Fruit fly (Drosophila melanogaster): ENCODE measurements around the gene CG15211.
A peak's percentile ranks its signal among the peaks of the same experiment; 100 is the strongest.

CG15211 gene

dm6 chrX:10802457-10803378 is 30.4 kb downstream of the CG15211 start (continued):
- TF ChIP-seq CG2199 (GFP tag; IDR thresholded peaks at IDR 0.05), result peak; percentile 65; the same call in 1 of the 3 replicates
- no peak for TF ChIP-seq Myb (GFP tag; optimal IDR thresholded peaks at IDR 0.05)
- TF ChIP-seq Neu2 (GFP tag; optimal IDR thresholded peaks at IDR 0.05; ENCODE audit: borderline replicate concordance), result no peak
- no peak for TF ChIP-seq zfh2 (GFP tag; optimal IDR thresholded peaks at IDR 0.05)
- TF ChIP-seq CHES-1-like (GFP tag; optimal IDR thresholded peaks at IDR 0.05), result no peak
- TF ChIP-seq CG2678 (tag; optimal IDR thresholded peaks at IDR 0.05), result peak; percentile 86
- TF ChIP-seq ham (GFP tag; IDR thresholded peaks at IDR 0.05), result no peak
- peak; percentile 16 for TF ChIP-seq CG2202 (tag; optimal IDR thresholded peaks at IDR 0.05)
- peak; percentile 62 for TF ChIP-seq Hr3 (GFP tag; optimal IDR thresholded peaks at IDR 0.05)
- TF ChIP-seq CG10654 (GFP tag; optimal IDR thresholded peaks at IDR 0.05), result no peak
- TF ChIP-seq jumu (GFP tag; optimal IDR thresholded peaks at IDR 0.05), result no peak
- no peak for TF ChIP-seq shn (GFP tag; optimal IDR thresholded peaks at IDR 0.05)
- TF ChIP-seq hb (GFP tag; IDR thresholded peaks at IDR 0.05; ENCODE audit: partially characterized antibody), result no peak
- TF ChIP-seq CG17328 (GFP tag; IDR thresholded peaks at IDR 0.05), result peak; percentile 23; the same call in 1 of the 2 replicates
- TF ChIP-seq CG10366 (GFP tag; IDR thresholded peaks at IDR 0.05), result peak; percentile 40
- no peak for TF ChIP-seq hth (optimal IDR thresholded peaks at IDR 0.05)
- TF ChIP-seq CG15073 (GFP tag; optimal IDR thresholded peaks at IDR 0.05), result no peak
- TF ChIP-seq tll (GFP tag; optimal IDR thresholded peaks at IDR 0.05), result no peak
- TF ChIP-seq trh (GFP tag; optimal IDR thresholded peaks at IDR 0.05), result no peak
- TF ChIP-seq CG5953 (GFP tag; IDR thresholded peaks at IDR 0.05), result no peak
- TF ChIP-seq CG6689 (GFP tag; IDR thresholded peaks at IDR 0.05), result no peak; the same call in none of the 2 replicates
- no peak for TF ChIP-seq ro (GFP tag; IDR thresholded peaks at IDR 0.05)
- TF ChIP-seq Nf-YC (tag; optimal IDR thresholded peaks at IDR 0.05), result peak; percentile 7
- TF ChIP-seq mld (GFP tag; IDR thresholded peaks at IDR 0.05; ENCODE audit: partially characterized antibody), result no peak
- TF ChIP-seq az2 (GFP tag; optimal IDR thresholded peaks at IDR 0.05), result peak; percentile 53
- no peak for TF ChIP-seq wdn (GFP tag; IDR thresholded peaks at IDR 0.05)
- TF ChIP-seq wek (GFP tag; optimal IDR thresholded peaks at IDR 0.05), result no peak
- TF ChIP-seq Max (GFP tag; optimal IDR thresholded peaks at IDR 0.05), result no peak
- TF ChIP-seq CG6175 (GFP tag; IDR thresholded peaks at IDR 0.05), result no peak
- TF ChIP-seq CG15514 (GFP tag; optimal IDR thresholded peaks at IDR 0.05), result peak; percentile 24
- TF ChIP-seq tna (GFP tag; IDR thresholded peaks at IDR 0.05; ENCODE audit: partially characterized antibody), result no peak
- peak; percentile 42 for TF ChIP-seq twi (tag; optimal IDR thresholded peaks at IDR 0.05)
- peak; percentile 15 for TF ChIP-seq scrt (GFP tag; optimal IDR thresholded peaks at IDR 0.05)
- no peak for TF ChIP-seq CG12236 (GFP tag; optimal IDR thresholded peaks at IDR 0.05)
- TF ChIP-seq CG3163 (GFP tag; optimal IDR thresholded peaks at IDR 0.05), result no peak
- no peak for TF ChIP-seq CG3995 (GFP tag; optimal IDR thresholded peaks at IDR 0.05)
- peak; percentile 46 for TF ChIP-seq Dek (tag; optimal IDR thresholded peaks at IDR 0.05)
- peak; percentile 69 for TF ChIP-seq odd (GFP tag; optimal IDR thresholded peaks at IDR 0.05)
- TF ChIP-seq MBD-R2 (GFP tag; IDR thresholded peaks at IDR 0.05), result no peak; the same call in 1 of the 2 replicates
- TF ChIP-seq HLH54F (GFP tag; optimal IDR thresholded peaks at IDR 0.05), result no peak
- peak; percentile 38 for TF ChIP-seq CG4424 (GFP tag; optimal IDR thresholded peaks at IDR 0.05)
- TF ChIP-seq mirr (GFP tag; optimal IDR thresholded peaks at IDR 0.05), result no peak
- TF ChIP-seq D (optimal IDR thresholded peaks at IDR 0.05), result no peak
- peak; percentile 47 for TF ChIP-seq D (GFP tag; optimal IDR thresholded peaks at IDR 0.05)
- no peak for TF ChIP-seq CG4730 (GFP tag; IDR thresholded peaks at IDR 0.05)
- no peak for TF ChIP-seq lilli (GFP tag; optimal IDR thresholded peaks at IDR 0.05)
- TF ChIP-seq eyg (GFP tag; optimal IDR thresholded peaks at IDR 0.05), result no peak
- TF ChIP-seq CG5245 (GFP tag; optimal IDR thresholded peaks at IDR 0.05), result peak; percentile 33
- no peak for TF ChIP-seq Dip3 (GFP tag; optimal IDR thresholded peaks at IDR 0.05)
- TF ChIP-seq CG9609 (GFP tag; optimal IDR thresholded peaks at IDR 0.05), result no peak
